Worm (Caenorhabditis elegans) whole organism, young adult: ENCODE measurements around the gene Y45G5AM.9.

Source experiments
- B0336.3 ChIP-seq: fragments of 200-800 bp; sonication (Bioruptor generic); IDR thresholded peaks from 2 replicates; pipeline ENCODE4 v1.3.6; 2022; ENCODE audit warnings: missing genetic modification characterization, missing compliant biosample characterization
- C17E4.6 ChIP-seq: fragments of 200-800 bp; sonication (Bioruptor generic); IDR thresholded peaks from 2 replicates; pipeline ENCODE4 v1.3.6; 2022; ENCODE audit warnings: missing genetic modification reagents, missing genetic modification characterization, missing compliant biosample characterization
- D2030.7 ChIP-seq: fragments of 200-800 bp; sonication (Bioruptor generic); IDR thresholded peaks from 2 replicates; pipeline ENCODE4 v1.3.6; 2022; ENCODE audit warnings: missing genetic modification reagents, missing genetic modification characterization, missing compliant biosample characterization
- F22D6.2 ChIP-seq: sonication (generic microtip); optimal IDR thresholded peaks from 2 replicates; lab custom pipeline; 2016; ENCODE audit warnings: mild to moderate bottlenecking, missing genetic modification characterization, missing compliant biosample characterization
- F23B12.7 ChIP-seq: sonication (generic microtip); optimal IDR thresholded peaks from 2 replicates; lab custom pipeline; 2017; ENCODE audit warnings: missing genetic modification characterization, mild to moderate bottlenecking, missing compliant biosample characterization, antibody characterized with exemption, moderate library complexity; ENCODE audit not compliant: insufficient read depth
- F57A8.1 ChIP-seq: fragments of 200-800 bp; sonication (Bioruptor generic); optimal IDR thresholded peaks from 2 replicates; lab custom pipeline; 2018; ENCODE audit warnings: mild to moderate bottlenecking, missing genetic modification characterization, moderate library complexity, missing compliant biosample characterization
- T07F8.4 ChIP-seq: sonication (generic microtip); optimal IDR thresholded peaks from 2 replicates; lab custom pipeline; 2016; ENCODE audit warnings: mild to moderate bottlenecking, missing genetic modification characterization, moderate library complexity, missing compliant biosample characterization
- Y56A3A.18 ChIP-seq: fragments of 200-800 bp; sonication (Bioruptor generic); IDR thresholded peaks from 2 replicates; pipeline ENCODE4 v1.3.6; 2022; ENCODE audit warnings: missing genetic modification reagents, missing genetic modification characterization, missing compliant biosample characterization
- Y79H2A.3 ChIP-seq: fragments of 200-800 bp; sonication (Bioruptor generic); conservative IDR thresholded peaks from 2 replicates; pipeline ENCODE4 v1.3.6; 2022; ENCODE audit warnings: missing genetic modification reagents, missing genetic modification characterization, missing compliant biosample characterization
- Y95B8A.8 ChIP-seq: fragments of 200-800 bp; sonication (Bioruptor generic); IDR thresholded peaks from 2 replicates; pipeline ENCODE4 v1.3.6; 2022; ENCODE audit warnings: missing genetic modification reagents, missing genetic modification characterization, missing compliant biosample characterization
- ZK185.1 ChIP-seq: sonication (generic microtip); optimal IDR thresholded peaks from 2 replicates; lab custom pipeline; 2016; ENCODE audit warnings: mild to moderate bottlenecking, missing genetic modification characterization, missing compliant biosample characterization; ENCODE audit not compliant: poor library complexity, severe bottlenecking
- aptf-2 ChIP-seq: fragments of 200-800 bp; sonication (Bioruptor generic); conservative IDR thresholded peaks from 2 replicates; pipeline ENCODE4 v1.3.6; 2022; ENCODE audit warnings: missing genetic modification reagents, missing genetic modification characterization, missing compliant biosample characterization
- atf-7 ChIP-seq: sonication (generic microtip); optimal IDR thresholded peaks from 2 replicates; lab custom pipeline; 2017; ENCODE audit warnings: mild to moderate bottlenecking, missing genetic modification characterization, missing compliant biosample characterization
- athp-1 ChIP-seq: sonication (generic microtip); optimal IDR thresholded peaks from 2 replicates; lab custom pipeline; 2017; ENCODE audit warnings: mild to moderate bottlenecking, missing genetic modification characterization, missing compliant biosample characterization
- attf-5 ChIP-seq: fragments of 200-800 bp; sonication (Bioruptor generic); optimal IDR thresholded peaks from 2 replicates; lab custom pipeline; 2018; ENCODE audit warnings: mild to moderate bottlenecking, missing genetic modification characterization, missing compliant biosample characterization
- ccch-3 ChIP-seq: fragments of 200-800 bp; sonication (Bioruptor generic); optimal IDR thresholded peaks from 2 replicates; lab custom pipeline; 2018; ENCODE audit warnings: mild to moderate bottlenecking, missing genetic modification characterization, missing compliant biosample characterization
- ceh-58 ChIP-seq: fragments of 200-800 bp; sonication (Bioruptor generic); IDR thresholded peaks from 2 replicates; pipeline ENCODE4 v1.3.6; 2022; ENCODE audit warnings: missing genetic modification characterization, missing compliant biosample characterization
- ceh-79 ChIP-seq: sonication (generic microtip); optimal IDR thresholded peaks from 2 replicates; lab custom pipeline; 2017; ENCODE audit warnings: mild to moderate bottlenecking, missing genetic modification characterization, missing compliant biosample characterization
- ceh-91 ChIP-seq: fragments of 200-800 bp; sonication (Bioruptor generic); IDR thresholded peaks from 2 replicates; pipeline ENCODE4 v1.3.6; 2022; ENCODE audit warnings: missing genetic modification reagents, missing genetic modification characterization, missing compliant biosample characterization
- die-1 ChIP-seq: sonication (generic microtip); optimal IDR thresholded peaks from 2 replicates; lab custom pipeline; 2016; ENCODE audit warnings: missing genotype, mild to moderate bottlenecking, missing genetic modification characterization, missing compliant biosample characterization
- dox-1 ChIP-seq: fragments of 200-800 bp; sonication (Bioruptor generic); IDR thresholded peaks from 2 replicates; pipeline ENCODE4 v1.3.6; 2022; ENCODE audit warnings: missing genetic modification reagents, missing genetic modification characterization, missing compliant biosample characterization
- dpff-1 ChIP-seq: sonication (generic microtip); optimal IDR thresholded peaks from 2 replicates; lab custom pipeline; 2017; ENCODE audit warnings: mild to moderate bottlenecking, missing genetic modification characterization, missing compliant biosample characterization
- dpl-1 ChIP-seq: fragments of 150-350 bp; optimal IDR thresholded peaks from 2 replicates; lab custom pipeline; 2014; ENCODE audit warnings: missing biosample characterization, missing genetic modification reagents, missing genetic modification characterization
- efl-1 ChIP-seq: fragments of 150-350 bp; optimal IDR thresholded peaks from 2 replicates; lab custom pipeline; 2014; ENCODE audit warnings: missing biosample characterization, missing genetic modification reagents, missing genetic modification characterization
- egl-44 ChIP-seq: fragments of 200-800 bp; sonication (Bioruptor generic); IDR thresholded peaks from 2 replicates; pipeline ENCODE4 v1.3.6; 2022; ENCODE audit warnings: missing genetic modification reagents, missing genetic modification characterization, missing compliant biosample characterization
- fkh-3 ChIP-seq: sonication (generic microtip); optimal IDR thresholded peaks from 2 replicates; lab custom pipeline; 2016; ENCODE audit warnings: mild to moderate bottlenecking, missing genetic modification characterization, missing compliant biosample characterization
- hlh-26 ChIP-seq: fragments of 200-800 bp; sonication (Bioruptor generic); conservative IDR thresholded peaks from 2 replicates; pipeline ENCODE4 v1.3.6; 2022; ENCODE audit warnings: missing genetic modification reagents, missing genetic modification characterization, missing compliant biosample characterization
- hmg-20 ChIP-seq: fragments of 200-800 bp; sonication (Bioruptor generic); IDR thresholded peaks from 2 replicates; pipeline ENCODE4 v1.3.6; 2022; ENCODE audit warnings: missing genetic modification reagents, missing genetic modification characterization, missing compliant biosample characterization
- lin-35 ChIP-seq, 3 experiments: fragments of 150-350 bp in 2 of 3; sonication (generic microtip) in 1 of 3; optimal IDR thresholded peaks; 2 replicates each; lab custom pipeline; 2014 to 2018; ENCODE audit warnings: missing biosample characterization in 3 of 3, missing genetic modification characterization in 3 of 3, missing genetic modification reagents in 3 of 3
- lin-54 ChIP-seq: fragments of 200-800 bp; sonication (Bioruptor generic); optimal IDR thresholded peaks from 2 replicates; lab custom pipeline; 2018; ENCODE audit warnings: mild to moderate bottlenecking, missing genetic modification characterization, missing compliant biosample characterization
- madf-6 ChIP-seq: fragments of 200-800 bp; sonication (Bioruptor generic); IDR thresholded peaks from 2 replicates; pipeline ENCODE4 v1.3.6; 2022; ENCODE audit warnings: missing genetic modification reagents, missing genetic modification characterization, missing compliant biosample characterization
- madf-8 ChIP-seq: fragments of 200-800 bp; sonication (Bioruptor generic); conservative IDR thresholded peaks from 2 replicates; pipeline ENCODE4 v1.3.6; 2022; ENCODE audit warnings: missing genetic modification reagents, missing genetic modification characterization, missing compliant biosample characterization
- mes-4 ChIP-seq: sonication (generic microtip); optimal IDR thresholded peaks from 2 replicates; lab custom pipeline; 2016; ENCODE audit warnings: missing genotype, missing genetic modification characterization, missing compliant biosample characterization
- nfya-1 ChIP-seq: sonication (generic microtip); optimal IDR thresholded peaks from 2 replicates; lab custom pipeline; 2017; ENCODE audit warnings: antibody characterized with exemption, missing compliant biosample characterization, missing genetic modification characterization, borderline replicate concordance; ENCODE audit not compliant: insufficient read depth
- nhr-179 ChIP-seq: sonication (generic microtip); optimal IDR thresholded peaks from 2 replicates; lab custom pipeline; 2016; ENCODE audit warnings: mild to moderate bottlenecking, missing genetic modification characterization, missing compliant biosample characterization
- nhr-27 ChIP-seq: fragments of 200-800 bp; sonication (Bioruptor generic); optimal IDR thresholded peaks from 2 replicates; lab custom pipeline; 2018; ENCODE audit warnings: mild to moderate bottlenecking, missing genetic modification characterization, moderate library complexity, missing compliant biosample characterization
- nhr-90 ChIP-seq: sonication (generic microtip); optimal IDR thresholded peaks from 2 replicates; lab custom pipeline; 2016; ENCODE audit warnings: missing genotype, mild to moderate bottlenecking, missing genetic modification characterization, missing compliant biosample characterization
- repo-1 ChIP-seq: sonication (generic microtip); optimal IDR thresholded peaks from 2 replicates; lab custom pipeline; 2017; ENCODE audit warnings: mild to moderate bottlenecking, missing genetic modification characterization, missing compliant biosample characterization
- rpc-1 ChIP-seq, 2 experiments: fragments of 150-350 bp in 1 of 2; sonication (generic microtip) in 1 of 2; optimal IDR thresholded peaks; 2 replicates each; lab custom pipeline; 2014 to 2018; ENCODE audit warnings: missing biosample characterization in 1 of 2, missing genetic modification characterization in 1 of 2, missing genetic modification reagents in 1 of 2, missing genotype in 1 of 2
- snpc-1.3 ChIP-seq: sonication (generic microtip); optimal IDR thresholded peaks from 2 replicates; lab custom pipeline; 2017; ENCODE audit warnings: missing genetic modification characterization, mild to moderate bottlenecking, missing compliant biosample characterization, antibody characterized with exemption, moderate library complexity, missing genotype, missing genetic modification reagents; ENCODE audit not compliant: insufficient read depth
- snpc-3.4 ChIP-seq: sonication (generic microtip); optimal IDR thresholded peaks from 2 replicates; lab custom pipeline; 2017; ENCODE audit warnings: missing genetic modification characterization, mild to moderate bottlenecking, missing compliant biosample characterization, antibody characterized with exemption, moderate library complexity, missing genotype, missing genetic modification reagents
- snpc-4 ChIP-seq, 5 experiments: fragments of 150-350 bp in 1 of 5; sonication (generic microtip) in 4 of 5; optimal IDR thresholded peaks; 2 replicates each; lab custom pipeline; 2014 to 2018; ENCODE audit warnings: missing genetic modification characterization in 5 of 5, missing biosample characterization in 3 of 5, antibody characterized with exemption in 2 of 5, mild to moderate bottlenecking in 2 of 5, missing compliant biosample characterization in 2 of 5, missing genotype in 2 of 5, moderate library complexity in 2 of 5, missing genetic modification reagents in 1 of 5
- tbp1 ChIP-seq: fragments of 200-800 bp; sonication (Bioruptor generic); optimal IDR thresholded peaks from 2 replicates; lab custom pipeline; 2018; ENCODE audit warnings: mild to moderate bottlenecking, missing genetic modification characterization, missing compliant biosample characterization
- tbx-9 ChIP-seq: sonication (generic microtip); optimal IDR thresholded peaks from 2 replicates; lab custom pipeline; 2016; ENCODE audit warnings: borderline replicate concordance, missing genetic modification characterization, inconsistent platforms, missing compliant biosample characterization
- tlf-1 ChIP-seq: fragments of 200-800 bp; sonication (Bioruptor generic); optimal IDR thresholded peaks from 2 replicates; lab custom pipeline; 2018; ENCODE audit warnings: mild to moderate bottlenecking, missing genetic modification characterization, missing compliant biosample characterization
- ztf-22 ChIP-seq: fragments of 200-800 bp; sonication (Bioruptor generic); optimal IDR thresholded peaks from 2 replicates; lab custom pipeline; 2018; ENCODE audit warnings: mild to moderate bottlenecking, missing genetic modification characterization, moderate library complexity, missing compliant biosample characterization

The Y45G5AM.9 gene

ce11 chrV:4186453-4187143, 7.8 kb downstream of the Y45G5AM.9 start (continued):
- TF ChIP-seq efl-1 (GFP tag; lab: Kevin White, UChicago): no peak
- no peak for TF ChIP-seq aptf-2
- no peak for TF ChIP-seq madf-6
- TF ChIP-seq lin-54: no peak
- no peak for TF ChIP-seq attf-5 (GFP tag; lab: Kevin White, UChicago)
- no peak for TF ChIP-seq nhr-90 (tag; lab: Kevin White, UChicago)
- no peak for TF ChIP-seq Y95B8A.8 (GFP tag; lab: Robert Waterston, UW)
- TF ChIP-seq repo-1 (tag; lab: Kevin White, UChicago): no peak
- TF ChIP-seq ceh-91 (GFP tag; lab: Robert Waterston, UW): no peak
- no peak for TF ChIP-seq fkh-3 (tag; lab: Kevin White, UChicago)
- no peak for TF ChIP-seq F57A8.1 (GFP tag; lab: Kevin White, UChicago)
- no peak for TF ChIP-seq tbx-9 (tag; lab: Kevin White, UChicago)
- TF ChIP-seq ccch-3 (GFP tag; lab: Kevin White, UChicago): no peak
- TF ChIP-seq die-1: no peak
- TF ChIP-seq nfya-1 (tag; lab: Kevin White, UChicago): no peak
- TF ChIP-seq hmg-20 (GFP tag; lab: Robert Waterston, UW): no peak
- no peak for TF ChIP-seq egl-44 (GFP tag; lab: Robert Waterston, UW)
- peak; percentile 42 for TF ChIP-seq ceh-79
- peak; percentile 62 for TF ChIP-seq ztf-22 (GFP tag; lab: Kevin White, UChicago)
- TF ChIP-seq B0336.3 (GFP tag; lab: Robert Waterston, UW): no peak; the same call in 1 of the 2 replicates
- TF ChIP-seq C17E4.6 (GFP tag; lab: Robert Waterston, UW): no peak
- TF ChIP-seq mes-4 (tag; lab: Kevin White, UChicago): no peak
- TF ChIP-seq lin-35 (GFP tag; optimal IDR thresholded peaks at IDR 0.05; lab: Kevin White, UChicago): peak in 1 of 3 experiments; percentile 17
- TF ChIP-seq tbp1 (GFP tag; lab: Kevin White, UChicago): peak; percentile 36
- no peak for TF ChIP-seq D2030.7 (GFP tag; lab: Robert Waterston, UW)
- no peak for TF ChIP-seq madf-8 (GFP tag; lab: Robert Waterston, UW)
- TF ChIP-seq ZK185.1: no peak
- TF ChIP-seq hlh-26: no peak
- TF ChIP-seq athp-1 (tag; lab: Kevin White, UChicago): no peak
- no peak for TF ChIP-seq nhr-27
- no peak for TF ChIP-seq dpff-1 (tag; lab: Kevin White, UChicago)
- no peak for TF ChIP-seq Y56A3A.18
- TF ChIP-seq ceh-58 (GFP tag; lab: Robert Waterston, UW): no peak
- no peak for TF ChIP-seq nhr-179 (tag; lab: Kevin White, UChicago)
- no peak for TF ChIP-seq T07F8.4
- TF ChIP-seq F22D6.2: no peak
- no peak for TF ChIP-seq snpc-1.3 (tag; lab: Kevin White, UChicago)
- no peak for TF ChIP-seq F23B12.7
- no peak for TF ChIP-seq snpc-4 (GFP tag; optimal IDR thresholded peaks at IDR 0.05; lab: Kevin White, UChicago)
- no peak for TF ChIP-seq snpc-4 (tag; optimal IDR thresholded peaks at IDR 0.05; lab: Kevin White, UChicago)
- TF ChIP-seq dox-1 (GFP tag; lab: Robert Waterston, UW): no peak
- TF ChIP-seq Y79H2A.3 (GFP tag; lab: Robert Waterston, UW): no peak
- TF ChIP-seq tlf-1: no peak
- no peak for TF ChIP-seq dpl-1 (GFP tag; lab: Kevin White, UChicago)
- no peak for TF ChIP-seq snpc-3.4 (tag; lab: Kevin White, UChicago)
- TF ChIP-seq atf-7 (tag; lab: Kevin White, UChicago): peak; percentile 2
- TF ChIP-seq rpc-1 (optimal IDR thresholded peaks at IDR 0.05; lab: Kevin White, UChicago): no peak
- TF ChIP-seq rpc-1 (tag; optimal IDR thresholded peaks at IDR 0.05; lab: Kevin White, UChicago): no peak
